Worm (Caenorhabditis elegans) whole organism, L1 larva: ENCODE measurements around the gene ZK822.9.

ENCODE experiments used
- C04F5.9 ChIP-seq: sonication (generic microtip); optimal IDR thresholded peaks from 2 replicates; lab custom pipeline; 2016; ENCODE audit warnings: missing genetic modification characterization, missing compliant biosample characterization
- C16A3.4 ChIP-seq: fragments of 150-350 bp; optimal IDR thresholded peaks from 2 replicates; lab custom pipeline; 2014; ENCODE audit warnings: missing biosample characterization, missing genetic modification characterization
- F16B12.6 ChIP-seq: fragments of 150-350 bp; optimal IDR thresholded peaks from 2 replicates; lab custom pipeline; 2014; ENCODE audit warnings: missing biosample characterization, missing genetic modification characterization
- Y116A8C.19 ChIP-seq: sonication (generic microtip); optimal IDR thresholded peaks from 2 replicates; lab custom pipeline; 2016; ENCODE audit warnings: missing compliant biosample characterization, missing genetic modification characterization, borderline replicate concordance
- alr-1 ChIP-seq: fragments of 200-800 bp; sonication (Bioruptor generic); optimal IDR thresholded peaks from 2 replicates; lab custom pipeline; 2018; ENCODE audit warnings: borderline replicate concordance, mild to moderate bottlenecking, missing genetic modification characterization, missing compliant biosample characterization
- ama-1 ChIP-seq: fragments of 150-350 bp; optimal IDR thresholded peaks from 2 replicates; lab custom pipeline; 2014
- blmp-1 ChIP-seq: fragments of 150-350 bp; optimal IDR thresholded peaks from 2 replicates; lab custom pipeline; 2014; ENCODE audit warnings: missing biosample characterization, missing genetic modification characterization
- ceh-8 ChIP-seq: fragments of 200-800 bp; sonication (Bioruptor generic); optimal IDR thresholded peaks from 2 replicates; lab custom pipeline; 2018; ENCODE audit warnings: mild to moderate bottlenecking, missing genetic modification characterization, moderate library complexity, missing compliant biosample characterization
- ceh-90 ChIP-seq: sonication (generic microtip); optimal IDR thresholded peaks from 2 replicates; lab custom pipeline; 2016; ENCODE audit warnings: missing genetic modification characterization, missing compliant biosample characterization
- dsc-1 ChIP-seq: sonication (generic microtip); optimal IDR thresholded peaks from 2 replicates; lab custom pipeline; 2016; ENCODE audit warnings: mild to moderate bottlenecking, missing genetic modification characterization, missing compliant biosample characterization
- efl-1 ChIP-seq, 4 experiments: fragments of 150-350 bp; optimal IDR thresholded peaks in 3 of 4; peaks in 1 of 4; 1 replicate in 1 of 4; 2 replicates in 3 of 4; lab custom pipeline; 2014; ENCODE audit warnings: missing biosample characterization in 2 of 4, missing genetic modification characterization in 2 of 4, missing genetic modification reagents in 2 of 4
- efl-3 ChIP-seq: fragments of 200-800 bp; sonication (Bioruptor generic); optimal IDR thresholded peaks from 2 replicates; lab custom pipeline; 2018; ENCODE audit warnings: mild to moderate bottlenecking, missing genetic modification characterization, missing compliant biosample characterization
- elt-2 ChIP-seq: sonication (generic microtip); optimal IDR thresholded peaks from 2 replicates; lab custom pipeline; 2016; ENCODE audit warnings: missing genetic modification characterization, mild to moderate bottlenecking, inconsistent platforms, missing compliant biosample characterization, missing genetic modification reagents
- elt-3 ChIP-seq, 6 experiments: fragments of 150-350 bp in 1 of 6; sonication (generic microtip); optimal IDR thresholded peaks; 2 replicates each; lab custom pipeline; 2017 to 2018; ENCODE audit warnings: missing biosample characterization in 6 of 6, missing genetic modification characterization in 6 of 6, inconsistent platforms in 1 of 6
- ets-5 ChIP-seq: fragments of 200-800 bp; sonication (Bioruptor generic); IDR thresholded peaks from 2 replicates; pipeline ENCODE4 v1.3.6; 2022; ENCODE audit warnings: missing genetic modification characterization, missing compliant biosample characterization
- fos-1 ChIP-seq: fragments of 150-350 bp; optimal IDR thresholded peaks from 2 replicates; lab custom pipeline; 2014; ENCODE audit warnings: missing biosample characterization, missing genetic modification characterization
- grh-1 ChIP-seq: fragments of 200-800 bp; sonication (Bioruptor generic); IDR thresholded peaks from 2 replicates; pipeline ENCODE4 v1.3.6; 2022; ENCODE audit warnings: missing genetic modification reagents, missing genetic modification characterization, missing compliant biosample characterization
- hlh-17 ChIP-seq: fragments of 200-800 bp; sonication (Bioruptor generic); optimal IDR thresholded peaks from 2 replicates; lab custom pipeline; 2018; ENCODE audit warnings: missing genetic modification characterization, mild to moderate bottlenecking, missing compliant biosample characterization, moderate library complexity, borderline replicate concordance
- hlh-4 ChIP-seq: sonication (generic microtip); optimal IDR thresholded peaks from 2 replicates; lab custom pipeline; 2016; ENCODE audit warnings: mild to moderate bottlenecking, missing genetic modification characterization, missing compliant biosample characterization
- hpl-2 ChIP-seq: fragments of 150-350 bp; optimal IDR thresholded peaks from 2 replicates; lab custom pipeline; 2014; ENCODE audit warnings: missing biosample characterization, missing genetic modification reagents, missing genetic modification characterization
- irx-1 ChIP-seq: sonication (generic microtip); optimal IDR thresholded peaks from 2 replicates; lab custom pipeline; 2016; ENCODE audit warnings: missing genetic modification characterization, missing compliant biosample characterization
- lin-13 ChIP-seq: fragments of 150-350 bp; optimal IDR thresholded peaks from 2 replicates; lab custom pipeline; 2014; ENCODE audit warnings: missing biosample characterization, missing genetic modification reagents, missing genetic modification characterization
- lin-39 ChIP-seq: fragments of 150-350 bp; optimal IDR thresholded peaks from 2 replicates; lab custom pipeline; 2014; ENCODE audit warnings: missing biosample characterization, missing genetic modification reagents, missing genetic modification characterization
- lir-3 ChIP-seq: sonication (generic microtip); optimal IDR thresholded peaks from 2 replicates; lab custom pipeline; 2016; ENCODE audit warnings: mild to moderate bottlenecking, missing genetic modification characterization, moderate library complexity, missing compliant biosample characterization; ENCODE audit not compliant: poor library complexity
- lsy-2 ChIP-seq, 2 experiments: fragments of 150-350 bp; optimal IDR thresholded peaks; 2 replicates each; lab custom pipeline; 2014; ENCODE audit warnings: missing biosample characterization in 2 of 2, missing genetic modification characterization in 2 of 2
- mdl-1 ChIP-seq, 2 experiments: fragments of 150-350 bp; optimal IDR thresholded peaks; 2 replicates each; lab custom pipeline; 2014 to 2017; ENCODE audit warnings: missing biosample characterization in 2 of 2, missing genetic modification characterization in 2 of 2, inconsistent platforms in 1 of 2
- mef-2 ChIP-seq: fragments of 150-350 bp; optimal IDR thresholded peaks from 2 replicates; lab custom pipeline; 2014; ENCODE audit warnings: missing biosample characterization, missing genetic modification characterization
- nhr-12 ChIP-seq: sonication (generic microtip); optimal IDR thresholded peaks from 2 replicates; lab custom pipeline; 2017; ENCODE audit warnings: missing biosample characterization, missing genetic modification characterization
- nhr-20 ChIP-seq: sonication (generic microtip); optimal IDR thresholded peaks from 2 replicates; lab custom pipeline; 2016; ENCODE audit warnings: mild to moderate bottlenecking, missing genetic modification characterization, missing compliant biosample characterization
- nhr-47 ChIP-seq: sonication (generic microtip); optimal IDR thresholded peaks from 2 replicates; lab custom pipeline; 2016; ENCODE audit warnings: mild to moderate bottlenecking, missing genetic modification characterization, moderate library complexity, missing compliant biosample characterization
- nhr-71 ChIP-seq: sonication (generic microtip); optimal IDR thresholded peaks from 2 replicates; lab custom pipeline; 2016; ENCODE audit warnings: mild to moderate bottlenecking, missing genetic modification characterization, moderate library complexity, missing compliant biosample characterization
- nhr-77 ChIP-seq: fragments of 150-350 bp; optimal IDR thresholded peaks from 2 replicates; lab custom pipeline; 2014; ENCODE audit warnings: missing biosample characterization, missing genetic modification characterization
- nhr-85 ChIP-seq: sonication (generic microtip); peaks from one replicate; lab custom pipeline; 2016; ENCODE audit warnings: missing genetic modification characterization, inconsistent platforms, missing compliant biosample characterization
- nhr-90 ChIP-seq: sonication (generic microtip); optimal IDR thresholded peaks from 2 replicates; lab custom pipeline; 2016; ENCODE audit warnings: mild to moderate bottlenecking, missing genetic modification characterization, missing compliant biosample characterization; ENCODE audit not compliant: poor library complexity
- pag-3 ChIP-seq: sonication (generic microtip); optimal IDR thresholded peaks from 2 replicates; lab custom pipeline; 2017; ENCODE audit warnings: missing genetic modification characterization, mild to moderate bottlenecking, missing compliant biosample characterization, antibody characterized with exemption, borderline replicate concordance; ENCODE audit not compliant: insufficient read depth
- pax-3 ChIP-seq: fragments of 200-800 bp; sonication (Bioruptor generic); optimal IDR thresholded peaks from 2 replicates; lab custom pipeline; 2018; ENCODE audit warnings: mild to moderate bottlenecking, missing genetic modification characterization, moderate library complexity, missing compliant biosample characterization
- rnt-1 ChIP-seq: sonication (generic microtip); optimal IDR thresholded peaks from 2 replicates; lab custom pipeline; 2016; ENCODE audit warnings: mild to moderate bottlenecking, missing genetic modification characterization, moderate library complexity, missing compliant biosample characterization
- skn-1 ChIP-seq: fragments of 150-350 bp; optimal IDR thresholded peaks from 2 replicates; lab custom pipeline; 2014; ENCODE audit warnings: missing biosample characterization, missing genetic modification characterization
- snpc-4 ChIP-seq: fragments of 150-350 bp; optimal IDR thresholded peaks from 2 replicates; lab custom pipeline; 2014; ENCODE audit warnings: missing biosample characterization, missing genetic modification characterization
- snu-23 ChIP-seq: sonication (generic microtip); optimal IDR thresholded peaks from 2 replicates; lab custom pipeline; 2016; ENCODE audit warnings: missing genetic modification characterization, missing compliant biosample characterization
- sox-4 ChIP-seq: sonication (generic microtip); optimal IDR thresholded peaks from 2 replicates; lab custom pipeline; 2016; ENCODE audit warnings: missing genetic modification characterization, missing compliant biosample characterization
- swsn-7 ChIP-seq: sonication (generic microtip); optimal IDR thresholded peaks from 2 replicates; lab custom pipeline; 2016; ENCODE audit warnings: missing genetic modification characterization, missing compliant biosample characterization
- tbx-2 ChIP-seq: sonication (generic microtip); optimal IDR thresholded peaks from 2 replicates; lab custom pipeline; 2016; ENCODE audit warnings: missing genetic modification characterization, missing compliant biosample characterization
- unc-130 ChIP-seq: fragments of 150-350 bp; optimal IDR thresholded peaks from 2 replicates; lab custom pipeline; 2017; ENCODE audit warnings: missing biosample characterization, missing genetic modification characterization, inconsistent platforms
- unc-30 ChIP-seq: sonication (generic microtip); optimal IDR thresholded peaks from 2 replicates; lab custom pipeline; 2017; ENCODE audit warnings: missing biosample characterization, missing genetic modification characterization
- unc-62 ChIP-seq: fragments of 150-350 bp; optimal IDR thresholded peaks from 2 replicates; lab custom pipeline; 2014; ENCODE audit warnings: missing biosample characterization, missing genetic modification reagents, missing genetic modification characterization
- unc-98 ChIP-seq: fragments of 200-800 bp; sonication (Bioruptor generic); IDR thresholded peaks from 2 replicates; pipeline ENCODE4 v1.3.6; 2022; ENCODE audit warnings: missing genetic modification characterization, missing compliant biosample characterization
- vab-15 ChIP-seq: sonication (generic microtip); optimal IDR thresholded peaks from 2 replicates; lab custom pipeline; 2017; ENCODE audit warnings: missing genotype, mild to moderate bottlenecking, missing genetic modification characterization, missing compliant biosample characterization
- xbp-1 ChIP-seq: sonication (generic microtip); optimal IDR thresholded peaks from 2 replicates; lab custom pipeline; 2016; ENCODE audit warnings: missing genetic modification characterization, missing compliant biosample characterization
- zag-1 ChIP-seq: fragments of 150-350 bp; optimal IDR thresholded peaks from 2 replicates; lab custom pipeline; 2014; ENCODE audit warnings: missing biosample characterization, missing genetic modification characterization
- zip-4 ChIP-seq: fragments of 200-800 bp; sonication (Bioruptor generic); optimal IDR thresholded peaks from 2 replicates; lab custom pipeline; 2018; ENCODE audit warnings: mild to moderate bottlenecking, missing genetic modification characterization, moderate library complexity, missing compliant biosample characterization
- ztf-4 ChIP-seq: fragments of 150-350 bp; optimal IDR thresholded peaks from 2 replicates; lab custom pipeline; 2014; ENCODE audit warnings: missing biosample characterization, missing genetic modification characterization

ZK822.9 gene

ce11 chrIV:11915768-11916453 is at the start of gene ZK822.9:
Gene ZK822.9 (plus strand): TSS chrIV:11915947.
- TF ChIP-seq vab-15 (tag; lab: Kevin White, UChicago) (no peak), nhr-47 (no peak), mdl-1 (tag; optimal IDR thresholded peaks at IDR 0.05; lab: Kevin White, UChicago) (no peak), lin-13 (GFP tag; lab: Kevin White, UChicago) (no peak), ets-5 (no peak), sox-4 (tag; lab: Kevin White, UChicago) (no peak), efl-1 (optimal IDR thresholded peaks at IDR 0.05; lab: Kevin White, UChicago) (no peak), efl-1 (GFP tag; optimal IDR thresholded peaks at IDR 0.05 in 1 of 2; lab: Kevin White, UChicago) (no peak), hlh-17 (GFP tag; lab: Kevin White, UChicago) (no peak), zag-1 (no peak), nhr-71 (peak; percentile 32), swsn-7 (no peak), snu-23 (GFP tag; lab: Kevin White, UChicago) (peak; percentile 38), skn-1 (tag; lab: Kevin White, UChicago) (no peak), nhr-90 (peak; percentile 5), C16A3.4 (tag; lab: Kevin White, UChicago) (no peak), pag-3 (tag; lab: Kevin White, UChicago) (no peak), xbp-1 (tag; lab: Kevin White, UChicago) (no peak), Y116A8C.19 (tag; lab: Kevin White, UChicago) (no peak), nhr-20 (tag; lab: Kevin White, UChicago) (peak; percentile 38), dsc-1 (tag; lab: Kevin White, UChicago) (no peak), lin-39 (tag; lab: Kevin White, UChicago) (no peak), grh-1 (GFP tag; lab: Robert Waterston, UW) (no peak), zip-4 (no peak), irx-1 (tag; lab: Kevin White, UChicago) (no peak), hlh-4 (tag; lab: Kevin White, UChicago) (no peak), tbx-2 (tag; lab: Kevin White, UChicago) (no peak), mef-2 (tag; lab: Kevin White, UChicago) (no peak), lir-3 (tag; lab: Kevin White, UChicago) (no peak), ceh-90 (tag; lab: Kevin White, UChicago) (no peak), elt-3 (tag; optimal IDR thresholded peaks at IDR 0.05; lab: Kevin White, UChicago) (peak in 2 of 6 experiments; percentile 9 to 25), efl-3 (GFP tag; lab: Kevin White, UChicago) (no peak), nhr-77 (tag; lab: Kevin White, UChicago) (no peak), C04F5.9 (tag; lab: Kevin White, UChicago) (no peak), fos-1 (no peak), alr-1 (tag; lab: Kevin White, UChicago) (no peak), snpc-4 (tag; lab: Kevin White, UChicago) (no peak), unc-30 (no peak), F16B12.6 (tag; lab: Kevin White, UChicago) (no peak), unc-130 (tag; lab: Kevin White, UChicago) (no peak), ama-1 (no peak), ztf-4 (tag; lab: Kevin White, UChicago) (no peak), nhr-12 (tag; lab: Kevin White, UChicago) (no peak), nhr-85 (tag; lab: Kevin White, UChicago) (peak; percentile 75), unc-62 (GFP tag; lab: Kevin White, UChicago) (no peak), elt-2 (peak; percentile 48), rnt-1 (tag; lab: Kevin White, UChicago) (no peak), hpl-2 (GFP tag; lab: Kevin White, UChicago) (no peak), lsy-2 (tag; optimal IDR thresholded peaks at IDR 0.05; lab: Kevin White, UChicago) (no peak), ceh-8 (no peak), blmp-1 (tag; lab: Kevin White, UChicago) (no peak), unc-98 (GFP tag; lab: Robert Waterston, UW) (no peak), pax-3 (no peak)
